Worm (Caenorhabditis elegans): ENCODE measurements around the gene srz-104.

The srz-104 gene

DNA sequence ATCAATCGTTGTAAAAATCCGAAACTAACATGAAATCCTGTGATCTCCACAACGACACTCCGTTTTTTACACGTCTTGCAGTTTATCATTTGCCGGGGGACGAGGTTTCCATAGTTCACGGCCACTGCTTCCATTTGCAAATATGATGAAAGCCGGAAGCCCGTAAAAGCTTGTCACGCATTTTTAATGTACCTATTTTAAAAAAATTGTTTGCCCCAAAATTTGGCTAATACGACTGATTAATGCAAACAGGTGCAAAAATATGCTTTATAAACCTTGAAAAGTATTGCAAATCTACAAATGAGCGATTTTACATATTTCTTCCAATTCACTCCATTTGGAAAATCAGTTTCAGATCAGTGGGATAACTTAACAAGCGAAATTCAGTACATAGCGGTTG is 2.6 kb upstream of the srz-104 start, which contains the start of gene srz-61:
Gene srz-61, plus strand, starts transcription at position 301 of the 400 bp plus-strand sequence.
- TF ChIP-seq blmp-1 (tag; optimal IDR thresholded peaks at IDR 0.05) (no peak), tbx-8 (GFP tag; optimal IDR thresholded peaks at IDR 0.05) (no peak), ztf-11 (tag; optimal IDR thresholded peaks at IDR 0.05) (no peak), nhr-76 (tag; optimal IDR thresholded peaks at IDR 0.05) (no peak), hlh-1 (tag; optimal IDR thresholded peaks at IDR 0.05) (no peak), elt-3 (tag; optimal IDR thresholded peaks at IDR 0.05) (no peak), mls-2 (tag; optimal IDR thresholded peaks at IDR 0.05) (no peak), zip-8 (tag; optimal IDR thresholded peaks at IDR 0.05) (no peak), ceh-39 (tag; optimal IDR thresholded peaks at IDR 0.05) (no peak), drap-1 (GFP tag; optimal IDR thresholded peaks at IDR 0.05) (no peak), flh-1 (GFP tag; optimal IDR thresholded peaks at IDR 0.05) (no peak)

DNA sequence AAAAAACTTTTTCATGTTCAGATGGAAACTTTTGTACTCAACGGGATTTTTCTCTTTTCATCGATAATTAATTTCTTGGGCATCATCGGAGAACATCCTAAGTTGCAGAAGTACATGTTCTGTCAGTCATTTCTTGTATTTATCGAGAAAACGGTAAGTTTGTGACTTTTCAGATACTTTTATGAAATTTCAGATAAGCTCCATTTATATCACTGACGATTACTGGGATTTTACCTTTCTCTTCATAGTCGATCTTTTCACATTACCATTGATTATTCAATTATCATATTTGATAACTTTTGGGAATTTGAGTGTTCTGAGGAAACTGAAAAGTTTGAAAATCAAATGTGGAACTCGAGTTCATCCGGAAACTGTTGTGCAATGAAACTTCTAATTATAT is 1.1 kb downstream of the srz-104 start, which contains the start of gene srz-105:
Gene srz-105, plus strand, starts transcription at position 301 of the 400 bp plus-strand sequence.
- no peak for TF ChIP-seq lin-13 (tag; optimal IDR thresholded peaks at IDR 0.05)
- TF ChIP-seq hlh-1 (tag; optimal IDR thresholded peaks at IDR 0.05), result no peak
- TF ChIP-seq nhr-2 (tag; optimal IDR thresholded peaks at IDR 0.05), result no peak
- TF ChIP-seq flh-1 (GFP tag; optimal IDR thresholded peaks at IDR 0.05), result no peak
- TF ChIP-seq lsy-2 (tag; optimal IDR thresholded peaks at IDR 0.05), result no peak
- no peak for TF ChIP-seq blmp-1 (tag; optimal IDR thresholded peaks at IDR 0.05)
- TF ChIP-seq nhr-28 (tag; optimal IDR thresholded peaks at IDR 0.05), result no peak
- no peak for TF ChIP-seq pha-4 (tag; optimal IDR thresholded peaks at IDR 0.05)
- no peak for TF ChIP-seq ham-2 (GFP tag; optimal IDR thresholded peaks at IDR 0.05)
- no peak for TF ChIP-seq snpc-4 (tag; optimal IDR thresholded peaks at IDR 0.05)
- no peak for TF ChIP-seq nhr-237 (tag; optimal IDR thresholded peaks at IDR 0.05)
- TF ChIP-seq tbx-8 (GFP tag; optimal IDR thresholded peaks at IDR 0.05), result no peak
- no peak for TF ChIP-seq drap-1 (GFP tag; optimal IDR thresholded peaks at IDR 0.05)
- TF ChIP-seq mls-2 (tag; optimal IDR thresholded peaks at IDR 0.05), result no peak
- TF ChIP-seq mep-1 (tag; optimal IDR thresholded peaks at IDR 0.05), result no peak
- TF ChIP-seq elt-1 (tag; optimal IDR thresholded peaks at IDR 0.05; ENCODE audit: borderline replicate concordance, insufficient read depth), result no peak
- TF ChIP-seq unc-62 (GFP tag; optimal IDR thresholded peaks at IDR 0.05), result no peak
- no peak for TF ChIP-seq cnd-1 (tag; optimal IDR thresholded peaks at IDR 0.05)
- no peak for TF ChIP-seq sptf-1 (tag; optimal IDR thresholded peaks at IDR 0.05)
- TF ChIP-seq unc-39 (tag; optimal IDR thresholded peaks at IDR 0.05), result no peak

DNA sequence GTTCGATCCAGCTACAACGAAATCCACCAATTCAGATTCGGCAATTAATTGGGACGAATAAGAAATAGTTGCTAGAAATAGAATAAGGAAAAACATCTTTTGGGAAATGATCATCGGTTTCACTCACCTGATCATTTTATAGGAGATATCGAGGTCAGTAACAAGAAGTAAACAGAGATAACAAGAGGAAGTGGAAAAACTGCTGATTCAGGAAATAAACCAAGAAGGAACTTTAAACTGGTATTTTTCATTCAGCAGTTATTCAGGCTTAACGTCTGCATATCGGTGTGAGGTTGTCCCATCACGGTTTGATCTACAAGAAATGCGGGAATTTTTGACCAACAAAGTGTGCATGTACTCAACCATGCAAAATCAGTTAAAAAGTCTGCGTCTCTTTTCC is 5.0 kb downstream of the srz-104 start, which contains the start of gene K03D3.2:
Gene K03D3.2, minus strand, starts transcription at position 101 of the 400 bp plus-strand sequence.
- TF ChIP-seq nhr-2 (tag; optimal IDR thresholded peaks at IDR 0.05) (no peak), blmp-1 (tag; optimal IDR thresholded peaks at IDR 0.05) (no peak), unc-39 (tag; optimal IDR thresholded peaks at IDR 0.05) (no peak), ceh-83 (GFP tag; optimal IDR thresholded peaks at IDR 0.05) (no peak), unc-120 (tag; optimal IDR thresholded peaks at IDR 0.05; ENCODE audit: poor library complexity, severe bottlenecking) (no peak), nhr-12 (tag; optimal IDR thresholded peaks at IDR 0.05) (no peak), hlh-1 (tag; optimal IDR thresholded peaks at IDR 0.05) (no peak), ztf-11 (tag; optimal IDR thresholded peaks at IDR 0.05) (no peak)

DNA sequence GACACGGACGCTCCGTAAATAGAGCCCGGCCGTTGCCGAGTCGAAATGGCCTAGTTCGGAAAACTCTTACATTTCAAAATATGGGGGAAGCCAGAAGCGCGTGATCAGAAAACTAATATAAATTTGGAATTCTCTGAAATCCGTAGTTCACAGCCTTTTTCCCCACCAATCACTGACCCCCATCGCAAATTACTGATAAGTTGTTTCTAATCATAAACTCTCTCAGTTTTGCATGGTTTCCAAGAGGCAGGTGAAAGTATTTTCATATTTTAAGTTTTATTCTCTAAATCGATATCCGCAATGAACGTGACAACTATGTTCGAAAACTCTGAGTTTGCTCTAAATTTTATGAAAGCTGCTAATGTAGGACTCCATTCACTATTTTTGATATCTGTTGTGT is 5.7 kb downstream of the srz-104 start, which contains the start of gene srz-74:
Gene srz-74, plus strand, starts transcription at position 301 of the 400 bp plus-strand sequence.
- TF ChIP-seq drap-1 (GFP tag; optimal IDR thresholded peaks at IDR 0.05) (no peak), lin-13 (tag; optimal IDR thresholded peaks at IDR 0.05) (no peak), elt-1 (tag; optimal IDR thresholded peaks at IDR 0.05; ENCODE audit: borderline replicate concordance, insufficient read depth) (no peak), flh-1 (GFP tag; optimal IDR thresholded peaks at IDR 0.05) (no peak), ztf-11 (tag; optimal IDR thresholded peaks at IDR 0.05) (no peak), nhr-237 (tag; optimal IDR thresholded peaks at IDR 0.05) (no peak), snpc-4 (tag; optimal IDR thresholded peaks at IDR 0.05) (no peak), unc-62 (GFP tag; optimal IDR thresholded peaks at IDR 0.05) (no peak), hlh-1 (tag; optimal IDR thresholded peaks at IDR 0.05) (no peak), ham-2 (GFP tag; optimal IDR thresholded peaks at IDR 0.05) (no peak), nhr-2 (tag; optimal IDR thresholded peaks at IDR 0.05) (no peak), zip-8 (tag; optimal IDR thresholded peaks at IDR 0.05) (no peak), cnd-1 (tag; optimal IDR thresholded peaks at IDR 0.05) (no peak), unc-39 (tag; optimal IDR thresholded peaks at IDR 0.05) (no peak), nhr-28 (tag; optimal IDR thresholded peaks at IDR 0.05) (no peak), lin-32 (GFP tag; optimal IDR thresholded peaks at IDR 0.05) (no peak), mab-5 (tag; optimal IDR thresholded peaks at IDR 0.05) (no peak), nhr-76 (tag; optimal IDR thresholded peaks at IDR 0.05) (no peak), mls-2 (tag; optimal IDR thresholded peaks at IDR 0.05) (no peak), sptf-1 (tag; optimal IDR thresholded peaks at IDR 0.05) (no peak)

DNA sequence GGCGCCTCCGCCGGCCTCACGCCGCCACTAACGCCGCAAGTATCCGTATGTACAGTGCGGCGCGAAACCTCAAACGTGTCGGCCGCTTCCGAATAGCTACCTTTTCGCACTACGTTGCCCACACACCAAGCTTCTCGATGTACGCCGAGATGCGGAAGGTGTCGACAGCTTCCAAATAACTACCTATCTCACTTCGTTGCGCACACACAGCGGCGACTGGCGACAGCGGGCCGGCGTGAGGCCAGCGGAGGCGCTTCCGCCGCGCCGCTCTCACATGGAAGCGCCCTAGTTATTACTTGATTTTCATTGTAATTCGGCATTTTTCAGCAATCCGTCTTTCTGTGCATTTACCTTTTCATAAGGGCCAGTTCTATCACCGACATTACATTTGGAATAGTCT is 7.0 kb downstream of the srz-104 start:
- TF ChIP-seq pha-4 (tag; optimal IDR thresholded peaks at IDR 0.05) (no peak), nhr-28 (tag; optimal IDR thresholded peaks at IDR 0.05) (no peak), ces-1 (GFP tag; optimal IDR thresholded peaks at IDR 0.05) (no peak), cnd-1 (tag; optimal IDR thresholded peaks at IDR 0.05) (no peak), mep-1 (tag; optimal IDR thresholded peaks at IDR 0.05) (no peak), tbx-8 (GFP tag; optimal IDR thresholded peaks at IDR 0.05) (no peak), unc-39 (tag; optimal IDR thresholded peaks at IDR 0.05) (no peak), ceh-83 (GFP tag; optimal IDR thresholded peaks at IDR 0.05) (no peak), drap-1 (GFP tag; optimal IDR thresholded peaks at IDR 0.05) (no peak), flh-1 (GFP tag; optimal IDR thresholded peaks at IDR 0.05) (no peak)

All from whole organism, mixed stage, embryonic.